Fruit fly (Drosophila melanogaster): ENCODE data around the gene Ide.

Gene Ide

DNA sequence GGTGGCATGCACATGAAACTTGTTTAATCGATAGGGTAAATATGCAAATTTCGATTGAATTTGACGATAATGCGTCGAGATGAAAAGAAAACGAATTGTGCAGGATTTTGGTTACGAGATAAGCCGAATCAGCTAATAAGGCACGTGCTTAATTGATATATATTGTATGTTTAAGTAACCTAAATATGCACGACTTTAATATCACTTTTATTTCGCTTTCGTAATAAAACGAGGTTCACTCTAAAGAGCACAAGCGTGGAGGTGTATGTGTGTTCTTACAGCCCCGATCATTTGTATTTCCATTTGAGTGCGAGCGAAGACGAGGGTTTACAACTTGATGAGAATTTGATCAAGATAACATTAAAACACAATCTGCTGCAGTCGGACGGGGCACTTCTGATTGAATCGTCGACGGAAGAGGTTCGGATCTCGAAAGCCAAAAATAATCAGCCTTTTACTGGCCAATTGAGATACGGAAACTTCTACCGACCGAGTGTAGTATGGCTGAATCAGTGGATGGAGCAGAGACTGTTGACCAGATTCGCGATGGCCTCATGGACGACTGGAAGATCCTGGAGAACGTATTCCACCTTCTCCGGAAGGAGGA, 21.9 kb downstream of the Ide start (continued):
- no peak for TF ChIP-seq dsx (GFP tag; optimal IDR thresholded peaks at IDR 0.05; ENCODE audit: poor library complexity, severe bottlenecking)

DNA sequence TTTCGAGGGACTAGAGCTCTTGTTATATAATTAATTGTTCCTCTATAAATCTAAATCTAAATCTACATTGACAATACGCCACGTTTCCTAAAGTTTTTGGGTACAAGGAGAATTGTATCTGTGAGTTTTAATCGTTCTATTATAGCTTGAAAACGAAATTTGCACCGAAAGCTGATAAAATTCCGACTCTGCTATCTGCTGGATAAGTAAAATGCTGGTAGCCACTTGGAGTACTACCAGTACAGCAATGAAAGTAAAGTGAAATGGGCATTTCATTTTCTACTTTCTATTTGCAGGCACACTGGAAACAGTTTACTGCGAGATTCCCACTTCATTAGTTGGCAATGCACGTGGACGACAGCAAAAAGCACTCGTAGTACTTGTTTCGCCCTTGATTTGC, 22.5 kb downstream of the Ide start, which contains the start of gene CG5618:
Gene CG5618 (plus strand): TSS at position 301 of the 400 bp plus-strand sequence.
- TF ChIP-seq CG6808 (GFP tag; optimal IDR thresholded peaks at IDR 0.05) (no peak), Sox102F (GFP tag; optimal IDR thresholded peaks at IDR 0.05) (no peak), CG7368 (GFP tag; optimal IDR thresholded peaks at IDR 0.05) (no peak), fd59A (GFP tag; optimal IDR thresholded peaks at IDR 0.05) (no peak), CG1621 (tag; optimal IDR thresholded peaks at IDR 0.05) (no peak), pdm3 (GFP tag; optimal IDR thresholded peaks at IDR 0.05) (no peak), CG11294 (GFP tag; IDR thresholded peaks at IDR 0.05) (no peak), salr (GFP tag; optimal IDR thresholded peaks at IDR 0.05) (no peak), Eip78C (GFP tag) (no peak), spab (GFP tag; optimal IDR thresholded peaks at IDR 0.05) (no peak), CG11762 (GFP tag; optimal IDR thresholded peaks at IDR 0.05; ENCODE audit: insufficient read depth) (no peak), fkh (GFP tag; optimal IDR thresholded peaks at IDR 0.05) (no peak), CG8119 (GFP tag; IDR thresholded peaks at IDR 0.05) (no peak), Ets21C (GFP tag; optimal IDR thresholded peaks at IDR 0.05) (no peak), CG4318 (GFP tag; optimal IDR thresholded peaks at IDR 0.05) (no peak), CG3919 (GFP tag; optimal IDR thresholded peaks at IDR 0.05) (no peak), CG34406 (GFP tag; optimal IDR thresholded peaks at IDR 0.05) (no peak), CG10669 (GFP tag; optimal IDR thresholded peaks at IDR 0.05) (no peak), CG6163 (GFP tag; IDR thresholded peaks at IDR 0.05) (no peak)

dm6 chr3L:20349333-20349924, 26.3 kb downstream of the Ide start:
- TF ChIP-seq achi (GFP tag; optimal IDR thresholded peaks at IDR 0.05) (no peak), svp (GFP tag) (peak; percentile 89), vri (GFP tag; optimal IDR thresholded peaks at IDR 0.05) (peak; percentile 25), Sox102F (GFP tag; optimal IDR thresholded peaks at IDR 0.05) (no peak), ss (GFP tag; optimal IDR thresholded peaks at IDR 0.05) (no peak), Eip78C (GFP tag) (peak; percentile 73), Eip75B (GFP tag; optimal IDR thresholded peaks at IDR 0.05) (peak; percentile 13), Sox14 (GFP tag; optimal IDR thresholded peaks at IDR 0.05) (peak; percentile 87), CG8119 (GFP tag; IDR thresholded peaks at IDR 0.05) (0 out of 3 replicates have a peak, but pooled peaks have one; percentile 32), CG15336 (GFP tag; IDR thresholded peaks at IDR 0.05) (peak; percentile 22; the same call in 1 of the 2 replicates)

dm6 chr3L:20348581-20349093, 27.1 kb downstream of the Ide start:
- TF ChIP-seq Eip78C (GFP tag): peak; percentile 35
- no peak for TF ChIP-seq CG7368 (GFP tag; optimal IDR thresholded peaks at IDR 0.05)
- TF ChIP-seq CG3032 (tag; optimal IDR thresholded peaks at IDR 0.05): no peak
- no peak for TF ChIP-seq fd59A (GFP tag; optimal IDR thresholded peaks at IDR 0.05)
- TF ChIP-seq Ets21C (GFP tag; optimal IDR thresholded peaks at IDR 0.05): no peak
- TF ChIP-seq CG8319 (GFP tag; optimal IDR thresholded peaks at IDR 0.05): no peak

DNA sequence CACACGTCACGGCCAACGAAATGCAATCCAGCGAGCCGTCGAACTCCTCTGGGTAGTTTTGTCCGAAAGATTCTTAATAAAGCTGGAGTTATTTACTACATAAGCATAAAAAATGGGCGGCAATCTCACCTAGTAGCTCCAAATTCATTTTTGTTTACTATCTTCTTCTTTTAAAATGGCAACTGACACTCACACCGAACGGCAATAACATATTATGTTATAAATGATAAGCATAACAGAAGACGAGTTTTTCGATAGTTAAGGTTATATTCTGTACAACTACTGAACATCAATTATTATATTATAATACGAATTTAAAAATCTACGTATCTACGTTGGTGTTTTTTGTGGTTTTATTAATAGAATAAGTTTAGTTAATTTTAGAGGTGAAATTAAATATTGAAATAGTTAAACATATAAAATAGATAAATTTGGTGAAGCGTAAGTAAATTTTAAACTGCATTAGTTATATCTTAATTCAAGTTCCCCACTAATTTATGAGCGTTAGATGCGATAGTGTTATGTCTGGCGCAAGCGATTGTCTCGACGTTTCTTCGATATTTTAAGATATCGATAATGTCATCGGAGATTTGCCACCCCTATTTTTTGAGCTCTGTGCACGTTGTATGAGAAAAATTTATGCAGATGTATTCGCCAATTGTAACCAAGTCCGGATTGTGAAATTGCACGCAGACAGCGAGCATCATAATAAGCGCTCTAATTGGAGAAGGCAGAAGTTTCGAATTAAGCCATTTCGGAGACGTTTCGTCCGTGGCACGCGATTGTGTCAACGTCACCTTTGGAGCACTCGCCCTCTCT, 27.7 kb downstream of the Ide start, which contains the start of the genes Rbbp5 and eRF1:
Gene Rbbp5 (minus strand): TSS at position 181 of the 819 bp plus-strand sequence.
Gene eRF1 (plus strand): TSS at position 594 of the 819 bp plus-strand sequence.
- peak; percentile 60 for TF ChIP-seq CG11902 (GFP tag; optimal IDR thresholded peaks at IDR 0.05)
- TF ChIP-seq Gug (GFP tag; IDR thresholded peaks at IDR 0.05): peak; percentile 51; the same call in 1 of the 2 replicates
- no peak; the same call in 2 of the 3 replicates for TF ChIP-seq eg (GFP tag; IDR thresholded peaks at IDR 0.05)
- TF ChIP-seq CG8119 (GFP tag; IDR thresholded peaks at IDR 0.05): no peak
- TF ChIP-seq CG1621 (tag; optimal IDR thresholded peaks at IDR 0.05): no peak
- TF ChIP-seq pdm3 (GFP tag; optimal IDR thresholded peaks at IDR 0.05): no peak
- no peak for TF ChIP-seq CG32006 (GFP tag; optimal IDR thresholded peaks at IDR 0.05)
- peak; percentile 58 for TF ChIP-seq achi (GFP tag; optimal IDR thresholded peaks at IDR 0.05)
- TF ChIP-seq Eip78C (GFP tag): peak; percentile 70
- TF ChIP-seq dac (GFP tag; optimal IDR thresholded peaks at IDR 0.05): no peak
- peak; percentile 58 for TF ChIP-seq topi (GFP tag; optimal IDR thresholded peaks at IDR 0.05)
- peak; percentile 34 for TF ChIP-seq CG10669 (GFP tag; optimal IDR thresholded peaks at IDR 0.05)
- TF ChIP-seq CG6792 (GFP tag; optimal IDR thresholded peaks at IDR 0.05): peak; percentile 64
- TF ChIP-seq dsx (GFP tag; optimal IDR thresholded peaks at IDR 0.05; ENCODE audit: poor library complexity, severe bottlenecking): peak; percentile 51
- peak; percentile 72 for TF ChIP-seq cyc (GFP tag; optimal IDR thresholded peaks at IDR 0.05)
- peak; percentile 66 for TF ChIP-seq lz (GFP tag; optimal IDR thresholded peaks at IDR 0.05)
- peak; percentile 24 for TF ChIP-seq CG6276 (GFP tag; optimal IDR thresholded peaks at IDR 0.05)
- TF ChIP-seq CG6163 (GFP tag; IDR thresholded peaks at IDR 0.05): no peak
- peak; percentile 60 for TF ChIP-seq Ets21C (GFP tag; optimal IDR thresholded peaks at IDR 0.05)

Data from whole organism, prepupa.